Fruit fly (Drosophila melanogaster): ENCODE results near the gene SKIP.

The SKIP gene

dm6 chr3R:22182274-22182673 is 48.6 kb downstream of the SKIP start:
- no peak for TF ChIP-seq CG8478 (optimal IDR thresholded peaks at IDR 0.05)
- TF ChIP-seq pan (optimal IDR thresholded peaks at IDR 0.05), result no peak
- TF ChIP-seq EcR (GFP tag; optimal IDR thresholded peaks at IDR 0.05), result no peak
- no peak for TF ChIP-seq usp (GFP tag; optimal IDR thresholded peaks at IDR 0.05)
- TF ChIP-seq Dll (optimal IDR thresholded peaks at IDR 0.05), result no peak
- no peak for TF ChIP-seq psq (optimal IDR thresholded peaks at IDR 0.05)

- TF ChIP-seq psq (optimal IDR thresholded peaks at IDR 0.05) (no peak), EcR (GFP tag; optimal IDR thresholded peaks at IDR 0.05) (no peak), pan (optimal IDR thresholded peaks at IDR 0.05) (no peak), Dll (optimal IDR thresholded peaks at IDR 0.05) (no peak), CG8478 (optimal IDR thresholded peaks at IDR 0.05) (no peak), usp (GFP tag; optimal IDR thresholded peaks at IDR 0.05) (no peak)
These were observed 49.3 kb downstream of the SKIP start for dm6 chr3R:22182939-22183338.

- TF ChIP-seq pan (optimal IDR thresholded peaks at IDR 0.05) (no peak), EcR (GFP tag; optimal IDR thresholded peaks at IDR 0.05) (no peak), usp (GFP tag; optimal IDR thresholded peaks at IDR 0.05) (no peak), psq (optimal IDR thresholded peaks at IDR 0.05) (no peak), Dll (optimal IDR thresholded peaks at IDR 0.05) (no peak), CG8478 (optimal IDR thresholded peaks at IDR 0.05) (no peak)
These were observed 50.4 kb downstream of the SKIP start for dm6 chr3R:22184077-22184476.

- no peak for TF ChIP-seq CG8478 (optimal IDR thresholded peaks at IDR 0.05)
- TF ChIP-seq Dll (optimal IDR thresholded peaks at IDR 0.05), result no peak
- TF ChIP-seq EcR (GFP tag; optimal IDR thresholded peaks at IDR 0.05), result no peak
- TF ChIP-seq psq (optimal IDR thresholded peaks at IDR 0.05), result no peak
These were observed 52.0 kb downstream of the SKIP start for dm6 chr3R:22185676-22186075.

dm6 chr3R:22187852-22188251 is 54.2 kb downstream of the SKIP start:
- TF ChIP-seq psq (optimal IDR thresholded peaks at IDR 0.05), result no peak
- TF ChIP-seq Dll (optimal IDR thresholded peaks at IDR 0.05), result no peak
- no peak for TF ChIP-seq usp (GFP tag; optimal IDR thresholded peaks at IDR 0.05)
- no peak for TF ChIP-seq pan (optimal IDR thresholded peaks at IDR 0.05)
- TF ChIP-seq EcR (GFP tag; optimal IDR thresholded peaks at IDR 0.05), result no peak
- TF ChIP-seq CG8478 (optimal IDR thresholded peaks at IDR 0.05), result no peak

dm6 chr3R:22193517-22193916 is 59.9 kb downstream of the SKIP start:
- TF ChIP-seq EcR (GFP tag; optimal IDR thresholded peaks at IDR 0.05) (no peak), CG8478 (optimal IDR thresholded peaks at IDR 0.05) (no peak), pan (optimal IDR thresholded peaks at IDR 0.05) (no peak)

dm6 chr3R:22194763-22195410 is 61.3 kb downstream of the SKIP start:
- no peak for TF ChIP-seq pan (optimal IDR thresholded peaks at IDR 0.05)
- no peak for TF ChIP-seq usp (GFP tag; optimal IDR thresholded peaks at IDR 0.05)
- no peak for TF ChIP-seq psq (optimal IDR thresholded peaks at IDR 0.05)

- TF ChIP-seq EcR (GFP tag; optimal IDR thresholded peaks at IDR 0.05) (no peak), usp (GFP tag; optimal IDR thresholded peaks at IDR 0.05) (no peak), Dll (optimal IDR thresholded peaks at IDR 0.05) (no peak), pan (optimal IDR thresholded peaks at IDR 0.05) (peak; percentile 90)
These were observed 62.0 kb downstream of the SKIP start for dm6 chr3R:22195411-22196155.

- TF ChIP-seq psq (optimal IDR thresholded peaks at IDR 0.05) (no peak), CG8478 (optimal IDR thresholded peaks at IDR 0.05) (no peak), usp (GFP tag; optimal IDR thresholded peaks at IDR 0.05) (no peak), pan (optimal IDR thresholded peaks at IDR 0.05) (no peak), EcR (GFP tag; optimal IDR thresholded peaks at IDR 0.05) (no peak), Dll (optimal IDR thresholded peaks at IDR 0.05) (no peak)
These were observed 63.0 kb downstream of the SKIP start for dm6 chr3R:22196553-22197147.

dm6 chr3R:22197667-22198316 is 64.2 kb downstream of the SKIP start:
- no peak for TF ChIP-seq psq (optimal IDR thresholded peaks at IDR 0.05)
- TF ChIP-seq Dll (optimal IDR thresholded peaks at IDR 0.05), result no peak
- TF ChIP-seq EcR (GFP tag; optimal IDR thresholded peaks at IDR 0.05), result no peak
- no peak for TF ChIP-seq CG8478 (optimal IDR thresholded peaks at IDR 0.05)
- no peak for TF ChIP-seq pan (optimal IDR thresholded peaks at IDR 0.05)
- TF ChIP-seq usp (GFP tag; optimal IDR thresholded peaks at IDR 0.05), result no peak

dm6 chr3R:22198928-22199327 is 65.3 kb downstream of the SKIP start:
- TF ChIP-seq EcR (GFP tag; optimal IDR thresholded peaks at IDR 0.05) (no peak), CG8478 (optimal IDR thresholded peaks at IDR 0.05) (no peak), psq (optimal IDR thresholded peaks at IDR 0.05) (no peak), Dll (optimal IDR thresholded peaks at IDR 0.05) (no peak), pan (optimal IDR thresholded peaks at IDR 0.05) (no peak), usp (GFP tag; optimal IDR thresholded peaks at IDR 0.05) (no peak)

- no peak for TF ChIP-seq usp (GFP tag; optimal IDR thresholded peaks at IDR 0.05)
These were observed 65.8 kb downstream of the SKIP start for dm6 chr3R:22199391-22199940.

All from whole organism.